Worm (Caenorhabditis elegans) whole organism, L4/young adult: ENCODE results near the gene F43E12.1.

ENCODE experiments used
- W03F9.2 ChIP-seq: fragments of 150-350 bp; optimal IDR thresholded peaks from 2 replicates; lab custom pipeline; 2014; ENCODE audit warnings: missing biosample characterization, missing genetic modification characterization
- dao-5 ChIP-seq: sonication (generic microtip); optimal IDR thresholded peaks from 2 replicates; lab custom pipeline; 2016; ENCODE audit warnings: missing genotype, missing genetic modification characterization, moderate library complexity, missing compliant biosample characterization
- him-1 ChIP-seq: sonication (generic microtip); optimal IDR thresholded peaks from 2 replicates; lab custom pipeline; 2016; ENCODE audit warnings: missing genotype, missing genetic modification reagents, missing genetic modification characterization, missing compliant biosample characterization

- TF ChIP-seq him-1 (tag; lab: Kevin White, UChicago) (no peak), W03F9.2 (no peak), dao-5 (tag; lab: Kevin White, UChicago) (no peak)
These were observed 31.7 kb downstream of the F43E12.1 start for ce11 chrX:7209151-7209550.
